Fruit fly (Drosophila melanogaster) Kc167 (cell line): ENCODE measurements around the gene plh.

Source experiments
- Myc ChIP-seq: fragments of >200 bp; optimal IDR thresholded peaks from 2 replicates; lab custom pipeline; 2017; ENCODE audit warnings: missing external identifiers
- Sin3A ChIP-seq: fragments of >200 bp; optimal IDR thresholded peaks from 2 replicates; lab custom pipeline; 2018; ENCODE audit warnings: missing external identifiers
- h ChIP-seq: fragments of >200 bp; optimal IDR thresholded peaks from 3 replicates; lab custom pipeline; 2018; ENCODE audit warnings: missing external identifiers
- ttk ChIP-seq: sonication (Bioruptor generic); optimal IDR thresholded peaks from 2 replicates; lab custom pipeline; 2017; ENCODE audit warnings: missing external identifiers

DNA sequence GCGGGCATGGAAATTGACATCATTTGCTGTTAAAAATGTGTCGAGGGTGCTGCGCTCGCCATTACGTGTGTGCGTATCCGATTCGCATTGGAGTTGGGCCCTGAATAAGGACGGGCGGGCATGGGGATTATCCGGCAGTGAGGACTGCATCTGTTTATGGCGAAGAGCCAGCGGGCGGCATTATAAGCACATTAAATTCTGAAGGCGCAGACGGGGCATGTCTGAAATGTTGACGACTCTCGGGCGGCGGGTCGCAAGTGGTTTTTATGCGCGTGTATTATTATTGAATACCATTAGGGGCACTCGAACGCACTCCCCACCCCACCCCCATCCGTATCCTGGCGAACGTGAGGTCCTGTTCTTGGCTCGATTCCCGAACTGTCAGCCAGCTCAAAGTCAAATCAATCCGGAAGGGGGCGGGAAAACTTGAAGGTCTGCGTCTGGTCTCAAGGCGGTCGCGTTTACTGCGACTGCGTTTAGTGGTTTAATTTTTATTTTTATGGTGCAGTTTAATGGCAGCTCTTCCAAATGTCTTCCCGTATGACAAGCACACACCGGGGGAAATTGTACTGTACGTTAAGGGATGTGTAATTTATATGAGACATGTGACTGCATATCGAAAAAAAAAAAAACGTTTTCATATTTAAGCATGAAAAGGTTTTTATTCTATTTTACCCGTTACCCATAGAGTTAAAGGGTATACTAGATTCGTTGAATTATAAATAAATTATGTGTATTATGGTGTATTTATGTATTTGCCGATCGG is 32.4 kb downstream of the plh start:
- TF ChIP-seq h (lab: Kevin White, UChicago) (no peak), Myc (lab: Kevin White, UChicago) (no peak), ttk (lab: Kevin White, UChicago) (no peak), Sin3A (lab: Kevin White, UChicago) (no peak)
